Fruit fly (Drosophila melanogaster) whole organism, wandering third instar larva: ENCODE results near the gene CG13024.

Source experiments
- dsf ChIP-seq: sonication (Bioruptor generic); optimal IDR thresholded peaks from 2 replicates; lab custom pipeline; 2016; ENCODE audit warnings: missing biosample characterization, missing genetic modification characterization, borderline replicate concordance
- h ChIP-seq: fragments of 200-800 bp; sonication (Bioruptor generic); optimal IDR thresholded peaks from 3 replicates; lab custom pipeline; 2016; ENCODE audit warnings: missing biosample characterization, mild to moderate bottlenecking, missing genetic modification characterization
- pan ChIP-seq: fragments of >200 bp; optimal IDR thresholded peaks from 2 replicates; lab custom pipeline; 2017
- rgr ChIP-seq: fragments of 200-800 bp; sonication (Bioruptor generic); optimal IDR thresholded peaks from 3 replicates; lab custom pipeline; 2016; ENCODE audit warnings: missing biosample characterization, mild to moderate bottlenecking, missing genetic modification characterization

DNA sequence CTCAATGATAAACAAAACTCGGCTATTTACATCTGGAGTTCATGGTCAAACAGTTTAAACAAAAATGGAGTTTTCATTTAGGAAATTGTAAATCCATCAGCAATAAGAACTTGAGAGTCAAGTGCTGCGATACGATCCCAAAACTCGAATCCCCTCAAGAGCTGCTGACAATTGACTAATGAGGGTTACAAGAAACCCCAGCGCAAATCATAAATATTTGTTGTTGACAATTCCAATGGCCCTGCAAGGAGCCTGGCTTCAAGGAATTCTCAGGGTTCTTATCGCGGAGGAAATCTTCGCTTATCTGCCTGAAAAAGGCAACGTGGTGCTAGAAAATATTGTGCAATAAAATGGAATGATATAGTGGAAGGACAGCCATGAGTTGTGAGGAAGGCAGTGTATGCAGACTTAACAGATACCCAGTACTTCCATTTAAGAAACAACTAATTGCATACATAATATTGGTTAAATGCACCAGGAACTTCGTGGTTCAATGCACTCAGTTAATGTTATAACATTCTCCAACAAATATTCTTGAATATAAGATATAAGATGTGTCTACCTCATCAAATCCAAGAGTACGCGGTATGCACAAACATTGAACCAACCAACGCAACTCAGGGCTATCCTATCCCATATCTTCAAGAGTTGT is 60.7 kb downstream of the CG13024 start:
- TF ChIP-seq pan (lab: Kevin White, UChicago) = no peak
- TF ChIP-seq dsf (GFP tag; lab: Kevin White, UChicago) = no peak
- no peak for TF ChIP-seq rgr (GFP tag; lab: Kevin White, UChicago)
- no peak for TF ChIP-seq h (GFP tag; lab: Kevin White, UChicago)
